Fruit fly (Drosophila melanogaster) whole organism: ENCODE results near the gene Acn.

ENCODE experiments used
- CG8478 ChIP-seq: fragments of >200 bp; optimal IDR thresholded peaks from 2 replicates; lab custom pipeline; 2018; ENCODE audit warnings: inconsistent platforms
- Dll ChIP-seq: fragments of >200 bp; optimal IDR thresholded peaks from 2 replicates; lab custom pipeline; 2017
- EcR ChIP-seq, 2 experiments: fragments of >200 bp; optimal IDR thresholded peaks; 2 replicates each; lab custom pipeline; 2017; ENCODE audit warnings: missing biosample characterization in 2 of 2, missing genetic modification characterization in 2 of 2, missing genetic modification reagents in 2 of 2
- pan ChIP-seq: fragments of >200 bp; optimal IDR thresholded peaks from 2 replicates; lab custom pipeline; 2017
- psq ChIP-seq: fragments of >200 bp; optimal IDR thresholded peaks from 2 replicates; lab custom pipeline; 2017
- usp ChIP-seq: fragments of >200 bp; optimal IDR thresholded peaks from 2 replicates; lab custom pipeline; 2017; ENCODE audit warnings: missing biosample characterization, missing genetic modification characterization, mixed read lengths

Gene Acn

DNA sequence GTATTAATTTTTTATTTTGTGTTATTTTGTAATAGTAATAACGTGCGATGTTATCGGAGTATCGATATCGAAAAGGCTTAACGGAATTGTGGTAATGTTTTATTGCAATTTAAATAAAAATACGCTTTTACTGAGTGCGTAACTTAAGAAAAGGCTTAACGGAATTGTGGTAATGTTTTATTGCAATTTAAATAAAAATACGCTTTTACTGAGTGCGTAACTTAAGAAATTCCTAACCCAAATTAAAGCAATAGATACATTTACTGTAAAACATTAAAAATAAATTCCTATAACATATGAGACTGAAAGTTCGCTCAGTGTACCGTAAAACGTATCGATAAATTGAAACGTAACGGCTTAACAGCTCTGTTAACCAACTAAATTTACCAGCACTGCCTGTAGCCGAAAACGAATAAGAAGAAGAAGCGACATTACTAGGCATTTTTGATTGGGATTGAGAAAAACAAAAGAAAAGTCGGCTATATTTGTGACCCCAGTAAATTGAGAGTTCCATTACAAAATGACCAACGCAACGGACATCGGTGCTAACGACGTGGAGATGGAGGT, 6.5 kb downstream of the Acn start, which contains the start of gene Rpn3:
Gene Rpn3 (plus strand): TSS at position 257 of the 567 bp plus-strand sequence.
- TF ChIP-seq psq: no peak

- TF ChIP-seq pan (lab: Kevin White, UChicago) (no peak), EcR (GFP tag; optimal IDR thresholded peaks at IDR 0.05; lab: Kevin White, UChicago) (no peak), Dll (lab: Kevin White, UChicago) (no peak), CG8478 (lab: Kevin White, UChicago) (no peak), usp (GFP tag; lab: Kevin White, UChicago) (no peak), psq (no peak)
These were observed 8.8 kb downstream of the Acn start, which contains the start of gene CG10492 for dm6 chr2L:19053860-19054515. CG10492 (plus strand) TSS chr2L:19054078.

dm6 chr2L:19054516-19054887, 9.3 kb downstream of the Acn start:
- no peak for TF ChIP-seq Dll (lab: Kevin White, UChicago)
- no peak for TF ChIP-seq pan (lab: Kevin White, UChicago)
- no peak for TF ChIP-seq EcR (GFP tag; optimal IDR thresholded peaks at IDR 0.05; lab: Kevin White, UChicago)
- TF ChIP-seq CG8478 (lab: Kevin White, UChicago): no peak
- TF ChIP-seq psq: no peak
- TF ChIP-seq usp (GFP tag; lab: Kevin White, UChicago): no peak

dm6 chr2L:19057799-19058198, 12.6 kb downstream of the Acn start:
- no peak for TF ChIP-seq Dll (lab: Kevin White, UChicago)
- no peak for TF ChIP-seq psq
- TF ChIP-seq usp (GFP tag; lab: Kevin White, UChicago): no peak
- TF ChIP-seq CG8478 (lab: Kevin White, UChicago): no peak
- TF ChIP-seq EcR (GFP tag; optimal IDR thresholded peaks at IDR 0.05; lab: Kevin White, UChicago): no peak
- no peak for TF ChIP-seq pan (lab: Kevin White, UChicago)

DNA sequence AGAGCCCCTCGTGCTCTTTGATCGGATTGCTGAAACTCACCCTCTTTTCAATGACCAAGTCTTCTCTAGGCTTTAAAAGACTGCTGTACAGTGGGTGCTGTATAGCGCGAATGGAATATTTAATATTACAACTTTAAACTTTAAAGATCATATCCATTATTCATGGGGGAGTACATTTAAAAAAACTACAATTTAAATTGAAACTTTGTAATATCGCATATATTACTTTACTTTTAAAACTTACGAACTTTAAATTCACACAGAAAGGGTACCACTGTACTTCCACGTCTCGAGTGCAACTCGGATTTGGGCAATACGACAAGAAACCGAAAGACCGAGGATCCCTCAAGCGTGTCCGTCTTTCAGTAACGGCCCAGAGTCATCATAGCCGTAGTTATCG, 13.8 kb downstream of the Acn start, which contains the start of gene Phlpp:
Gene Phlpp (plus strand): TSS at position 214 of the 400 bp plus-strand sequence.
- TF ChIP-seq Dll (lab: Kevin White, UChicago) (no peak), usp (GFP tag; lab: Kevin White, UChicago) (no peak), psq (no peak), EcR (GFP tag; optimal IDR thresholded peaks at IDR 0.05; lab: Kevin White, UChicago) (no peak), pan (lab: Kevin White, UChicago) (no peak)

DNA sequence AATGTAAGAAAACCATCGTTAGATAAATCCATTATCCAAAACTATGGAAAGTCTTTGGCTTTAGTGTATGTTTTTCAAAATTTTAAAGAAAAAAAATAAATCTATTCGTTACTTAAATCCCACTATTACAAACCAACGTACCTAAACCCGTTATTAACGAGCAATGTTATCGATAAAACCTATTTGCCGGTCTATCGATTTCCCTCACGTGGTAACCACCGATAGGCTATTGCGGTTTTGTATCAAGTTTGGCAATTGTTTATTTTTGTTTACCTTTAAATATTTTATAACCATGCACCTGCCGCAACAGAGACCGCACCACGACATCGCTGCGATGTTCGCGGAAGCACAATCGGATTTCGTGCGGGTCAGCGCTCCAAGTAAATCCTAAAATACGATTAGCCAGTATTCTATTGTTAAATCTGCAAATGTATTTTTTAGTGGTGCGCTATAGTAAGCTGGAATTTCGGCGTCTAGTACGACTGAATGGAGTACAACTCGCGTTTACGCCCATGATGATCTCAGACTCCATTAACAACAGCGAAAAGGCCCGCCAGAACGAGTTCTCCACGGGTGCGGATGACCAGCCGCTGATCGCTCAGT, 18.0 kb downstream of the Acn start, which contains the start of gene Dus4:
Gene Dus4 (plus strand): TSS at position 206 of the 603 bp plus-strand sequence.
- TF ChIP-seq EcR (GFP tag; optimal IDR thresholded peaks at IDR 0.05; lab: Kevin White, UChicago): no peak
- TF ChIP-seq Dll (lab: Kevin White, UChicago): no peak

DNA sequence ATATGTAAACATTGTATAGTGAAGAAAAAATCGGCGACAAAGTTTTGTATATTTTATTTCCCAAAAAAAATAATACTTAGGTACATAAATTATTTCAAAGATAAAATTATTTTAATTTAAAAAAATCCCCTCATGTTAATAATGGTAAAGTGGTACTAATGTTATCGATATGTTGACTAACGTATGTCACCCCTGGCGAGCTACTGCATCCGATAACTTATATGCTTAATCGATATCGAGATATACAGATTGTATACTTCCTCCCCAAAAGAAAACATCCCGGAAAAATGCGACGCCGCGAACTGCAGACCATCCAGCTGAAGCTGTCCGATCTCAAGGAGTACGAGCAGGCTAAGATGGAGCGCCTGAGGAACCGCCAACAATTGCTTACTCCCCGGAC, 19.6 kb downstream of the Acn start, which contains the start of gene CG17343:
Gene CG17343 (plus strand): TSS at position 224 of the 400 bp plus-strand sequence.
- TF ChIP-seq Dll (lab: Kevin White, UChicago): no peak
- no peak for TF ChIP-seq EcR (GFP tag; optimal IDR thresholded peaks at IDR 0.05; lab: Kevin White, UChicago)
- no peak for TF ChIP-seq pan (lab: Kevin White, UChicago)
- no peak for TF ChIP-seq psq
- no peak for TF ChIP-seq usp (GFP tag; lab: Kevin White, UChicago)
- no peak for TF ChIP-seq CG8478 (lab: Kevin White, UChicago)

DNA sequence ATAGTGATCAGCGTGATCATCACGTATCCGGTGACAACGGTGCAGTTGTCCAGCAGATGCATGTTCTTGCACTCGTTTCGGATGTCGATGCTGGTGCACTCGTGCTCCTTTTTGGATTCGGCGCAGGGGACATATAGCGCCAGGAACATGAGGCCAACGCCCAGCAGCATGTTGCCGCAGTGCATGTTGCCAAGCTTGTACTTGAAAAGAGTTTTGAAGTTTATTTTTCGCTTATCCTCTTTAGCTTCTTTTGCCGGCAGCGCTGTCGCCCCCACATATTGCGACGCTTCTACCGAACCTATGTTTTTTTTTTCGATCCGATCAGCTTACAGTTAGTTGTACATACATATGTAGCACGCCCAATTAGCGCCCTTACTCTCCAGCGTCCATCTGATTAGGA, 23.2 kb downstream of the Acn start:
- no peak for TF ChIP-seq usp (GFP tag; lab: Kevin White, UChicago)
- TF ChIP-seq EcR (GFP tag; optimal IDR thresholded peaks at IDR 0.05; lab: Kevin White, UChicago): no peak
- TF ChIP-seq CG8478 (lab: Kevin White, UChicago): no peak
- no peak for TF ChIP-seq pan (lab: Kevin White, UChicago)
- no peak for TF ChIP-seq Dll (lab: Kevin White, UChicago)
- no peak for TF ChIP-seq psq

DNA sequence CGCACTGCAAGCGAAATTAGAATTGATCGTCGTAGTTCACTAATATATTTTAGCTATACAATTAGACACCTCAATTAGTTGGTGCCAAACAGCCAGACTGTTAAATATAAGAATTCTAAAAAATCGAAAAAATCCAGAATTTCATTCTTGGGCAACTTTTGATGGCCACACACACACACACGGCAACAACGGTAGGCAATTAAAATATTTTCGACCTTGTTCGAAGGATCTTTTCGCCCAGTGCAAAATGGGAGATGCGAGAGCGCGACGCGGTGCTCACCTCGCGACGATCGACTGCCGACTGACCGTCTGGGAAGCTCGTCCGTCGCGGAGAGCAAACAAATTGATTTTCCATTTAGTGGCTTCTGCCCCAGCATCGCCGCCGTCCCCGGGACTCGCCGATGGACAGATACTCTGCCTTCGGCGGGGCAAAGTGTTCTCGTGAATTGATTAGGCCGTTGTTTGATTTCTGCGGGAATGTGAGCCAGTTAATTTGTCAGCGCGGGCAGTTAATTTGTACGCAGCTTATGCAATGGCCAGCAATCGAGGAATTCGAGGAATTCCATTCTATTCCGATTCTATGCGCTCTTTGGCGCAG, 24.5 kb downstream of the Acn start, which contains the start of gene CG10702:
Gene CG10702 (minus strand): TSS at position 304 of the 598 bp plus-strand sequence.
- TF ChIP-seq EcR (GFP tag; optimal IDR thresholded peaks at IDR 0.05; lab: Kevin White, UChicago): no peak
- no peak for TF ChIP-seq pan (lab: Kevin White, UChicago)
- TF ChIP-seq CG8478 (lab: Kevin White, UChicago): no peak
- TF ChIP-seq usp (GFP tag; lab: Kevin White, UChicago): no peak

- TF ChIP-seq pan (lab: Kevin White, UChicago): no peak
- TF ChIP-seq CG8478 (lab: Kevin White, UChicago): no peak
- TF ChIP-seq usp (GFP tag; lab: Kevin White, UChicago): no peak
- TF ChIP-seq psq: no peak
- TF ChIP-seq Dll (lab: Kevin White, UChicago): no peak
- TF ChIP-seq EcR (GFP tag; optimal IDR thresholded peaks at IDR 0.05; lab: Kevin White, UChicago): no peak
These were observed 26.6 kb downstream of the Acn start for dm6 chr2L:19071713-19072112.

DNA sequence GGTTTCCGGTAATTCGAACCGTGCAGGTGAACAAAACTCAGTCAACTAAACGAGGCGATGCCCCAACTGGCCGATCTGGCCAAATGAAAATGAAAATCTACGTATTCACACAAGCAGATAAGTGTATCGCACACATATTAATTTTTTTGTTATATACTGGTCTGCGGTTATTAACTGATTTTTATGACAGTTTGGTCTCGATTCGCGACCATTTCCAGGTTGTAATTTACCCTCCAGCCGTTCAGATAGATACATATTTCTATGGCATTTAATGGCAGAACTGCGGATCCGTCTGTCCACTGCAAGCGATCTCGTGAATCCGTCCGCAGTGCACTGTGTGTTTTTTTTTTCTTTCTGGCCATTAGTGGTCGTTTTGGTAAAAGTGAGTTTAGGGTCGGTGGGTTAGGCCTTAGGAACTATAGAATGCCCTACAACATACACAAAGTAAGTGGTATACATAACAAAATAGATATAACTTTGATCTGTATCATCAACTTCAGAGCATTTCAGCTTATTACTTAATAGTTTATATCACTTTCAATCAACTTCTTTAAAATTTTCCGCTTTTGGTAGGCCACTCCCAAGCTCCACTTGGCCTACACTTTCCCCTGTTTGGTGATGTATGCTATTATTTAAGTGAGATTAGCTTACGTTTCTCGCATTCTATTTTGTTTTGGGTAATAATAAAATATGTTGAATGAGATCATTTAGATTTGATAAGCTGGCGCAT, 29.1 kb downstream of the Acn start, which contains the start of gene CG17572:
Gene CG17572 (minus strand): TSS at position 51 of the 730 bp plus-strand sequence.
- no peak for TF ChIP-seq psq
- TF ChIP-seq Dll (lab: Kevin White, UChicago): no peak
- TF ChIP-seq pan (lab: Kevin White, UChicago): no peak
- TF ChIP-seq CG8478 (lab: Kevin White, UChicago): no peak
- no peak for TF ChIP-seq EcR (GFP tag; optimal IDR thresholded peaks at IDR 0.05; lab: Kevin White, UChicago)
- TF ChIP-seq usp (GFP tag; lab: Kevin White, UChicago): no peak
